Fruit fly (Drosophila melanogaster) whole organism, embryonic: ENCODE results near the gene sff.

Source experiments
- B-H1 ChIP-seq: fragments of 200-800 bp; sonication (Bioruptor generic); IDR thresholded peaks from 3 replicates; pipeline ENCODE4 v1.3.6; 2022; ENCODE audit warnings: missing biosample characterization, missing genetic modification characterization
- C15 ChIP-seq: fragments of 200-800 bp; sonication (Bioruptor generic); IDR thresholded peaks from 3 replicates; pipeline ENCODE4 v1.3.6; 2022; ENCODE audit warnings: missing biosample characterization, missing genetic modification characterization
- CG10959 ChIP-seq: fragments of 200-800 bp; sonication (Bioruptor generic); IDR thresholded peaks from 2 replicates; pipeline ENCODE4 v1.3.6; 2022; ENCODE audit warnings: missing biosample characterization, missing genetic modification characterization
- CG12219 ChIP-seq: fragments of 200-800 bp; sonication (Bioruptor generic); optimal IDR thresholded peaks from 3 replicates; lab custom pipeline; 2018; ENCODE audit warnings: missing biosample characterization, mild to moderate bottlenecking, missing genetic modification characterization
- CG14050 ChIP-seq: fragments of 200-800 bp; sonication (Bioruptor generic); IDR thresholded peaks from 3 replicates; pipeline ENCODE4 v1.3.6; 2022; ENCODE audit warnings: missing biosample characterization, missing genetic modification characterization
- CG14965 ChIP-seq: fragments of 200-800 bp; sonication (Bioruptor generic); optimal IDR thresholded peaks from 2 replicates; lab custom pipeline; 2016; ENCODE audit warnings: missing biosample characterization, missing genetic modification characterization, borderline replicate concordance
- CG1832 ChIP-seq: fragments of 200-800 bp; sonication (Bioruptor generic); optimal IDR thresholded peaks from 2 replicates; lab custom pipeline; 2017; ENCODE audit warnings: missing biosample characterization, mild to moderate bottlenecking, missing genetic modification characterization, inconsistent platforms
- CG18764 ChIP-seq: fragments of 200-800 bp; sonication (Bioruptor generic); optimal IDR thresholded peaks from 3 replicates; lab custom pipeline; 2016; ENCODE audit warnings: missing biosample characterization, missing genetic modification characterization
- CG2199 ChIP-seq: fragments of 200-800 bp; sonication (Bioruptor generic); IDR thresholded peaks from 3 replicates; pipeline ENCODE4 v1.3.6; 2022; ENCODE audit warnings: missing biosample characterization, missing genetic modification characterization
- CG2712 ChIP-seq: fragments of 200-800 bp; optimal IDR thresholded peaks from 3 replicates; lab custom pipeline; 2019; ENCODE audit warnings: missing biosample characterization, mild to moderate bottlenecking, missing genetic modification characterization, moderate library complexity
- CG31441 ChIP-seq: fragments of 200-800 bp; sonication (Bioruptor generic); IDR thresholded peaks from 2 replicates; pipeline ENCODE4 v1.3.6; 2022; ENCODE audit warnings: missing biosample characterization, missing genetic modification characterization
- CG33213 ChIP-seq: fragments of 200-800 bp; sonication (Bioruptor generic); optimal IDR thresholded peaks from 3 replicates; lab custom pipeline; 2016; ENCODE audit warnings: missing biosample characterization, missing genetic modification characterization
- CG33557 ChIP-seq: fragments of 200-800 bp; sonication (Bioruptor generic); optimal IDR thresholded peaks from 2 replicates; lab custom pipeline; 2019; ENCODE audit warnings: missing biosample characterization, mild to moderate bottlenecking, missing genetic modification characterization, moderate library complexity
- CG6654 ChIP-seq: fragments of 200-800 bp; sonication (Bioruptor generic); optimal IDR thresholded peaks from 2 replicates; lab custom pipeline; 2017; ENCODE audit warnings: missing biosample characterization, mild to moderate bottlenecking, missing genetic modification characterization
- CG6813 ChIP-seq: fragments of 200-800 bp; sonication (Bioruptor generic); optimal IDR thresholded peaks from 2 replicates; lab custom pipeline; 2017; ENCODE audit warnings: missing biosample characterization, missing genetic modification characterization, mild to moderate bottlenecking, moderate library complexity, missing genetic modification reagents
- CG7271 ChIP-seq: fragments of 200-800 bp; sonication (Bioruptor generic); optimal IDR thresholded peaks from 2 replicates; lab custom pipeline; 2018; ENCODE audit warnings: missing biosample characterization, mild to moderate bottlenecking, missing genetic modification characterization, moderate library complexity
- CG7372 ChIP-seq: fragments of 200-800 bp; sonication (Bioruptor generic); IDR thresholded peaks from 2 replicates; pipeline ENCODE4 v1.3.6; 2022; ENCODE audit warnings: missing biosample characterization, missing genetic modification characterization
- CG7963 ChIP-seq: fragments of 200-800 bp; sonication (Bioruptor generic); IDR thresholded peaks from 3 replicates; pipeline ENCODE4 v1.3.6; 2022; ENCODE audit warnings: missing biosample characterization, missing genetic modification characterization; ENCODE audit not compliant: partially characterized antibody
- CG9727 ChIP-seq: fragments of 200-800 bp; sonication (Bioruptor generic); optimal IDR thresholded peaks from 3 replicates; lab custom pipeline; 2017; ENCODE audit warnings: missing biosample characterization, mild to moderate bottlenecking, missing genetic modification characterization
- Dbx ChIP-seq: fragments of 200-800 bp; sonication (Bioruptor generic); IDR thresholded peaks from 3 replicates; pipeline ENCODE4 v1.3.6; 2022; ENCODE audit warnings: missing biosample characterization, missing genetic modification characterization
- Dfd ChIP-seq, 2 experiments: fragments of >200 bp; optimal IDR thresholded peaks; 2 replicates each; lab custom pipeline; 2017; ENCODE audit warnings: missing biosample characterization in 2 of 2, missing genetic modification characterization in 2 of 2
- Fer2 ChIP-seq: fragments of 200-800 bp; sonication (Bioruptor generic); optimal IDR thresholded peaks from 2 replicates; lab custom pipeline; 2018; ENCODE audit warnings: missing biosample characterization, mild to moderate bottlenecking, missing genetic modification characterization, moderate library complexity
- HLH4C ChIP-seq: fragments of 200-800 bp; sonication (Bioruptor generic); IDR thresholded peaks from 3 replicates; pipeline ENCODE4 v1.3.6; 2022; ENCODE audit warnings: missing biosample characterization, missing genetic modification characterization; ENCODE audit not compliant: partially characterized antibody
- MTF-1 ChIP-seq: fragments of 200-800 bp; sonication (Bioruptor generic); optimal IDR thresholded peaks from 2 replicates; lab custom pipeline; 2018; ENCODE audit warnings: missing biosample characterization, mild to moderate bottlenecking, missing genetic modification characterization, borderline replicate concordance
- Mes4 ChIP-seq: fragments of 200-800 bp; sonication (Bioruptor generic); optimal IDR thresholded peaks from 2 replicates; lab custom pipeline; 2016; ENCODE audit warnings: missing biosample characterization, missing genetic modification characterization
- Nf-YA ChIP-seq: fragments of 200-800 bp; sonication (Bioruptor generic); IDR thresholded peaks from 2 replicates; pipeline ENCODE4 v1.3.6; 2022; ENCODE audit warnings: missing biosample characterization, missing genetic modification characterization
- Nf-YB ChIP-seq: fragments of 200-800 bp; sonication (Bioruptor generic); optimal IDR thresholded peaks from 3 replicates; lab custom pipeline; 2019; ENCODE audit warnings: missing biosample characterization, mild to moderate bottlenecking, missing genetic modification characterization, moderate library complexity
- Poxn ChIP-seq: fragments of 200-800 bp; sonication (Bioruptor generic); IDR thresholded peaks from 2 replicates; pipeline ENCODE4 v1.3.6; 2022; ENCODE audit warnings: missing biosample characterization, missing genetic modification characterization
- Rfx ChIP-seq: fragments of 200-800 bp; sonication (Bioruptor generic); IDR thresholded peaks from 2 replicates; pipeline ENCODE4 v1.3.6; 2022; ENCODE audit warnings: missing biosample characterization, missing genetic modification characterization
- Usf ChIP-seq: fragments of 200-800 bp; sonication (Bioruptor generic); optimal IDR thresholded peaks from 2 replicates; lab custom pipeline; 2017; ENCODE audit warnings: missing genotype, missing biosample characterization, missing genetic modification characterization
- dysf ChIP-seq: fragments of 200-800 bp; sonication (Bioruptor generic); IDR thresholded peaks from 3 replicates; pipeline ENCODE4 v1.3.6; 2022; ENCODE audit warnings: missing biosample characterization, missing genetic modification characterization
- emc ChIP-seq: fragments of 200-800 bp; sonication (Bioruptor generic); optimal IDR thresholded peaks from 2 replicates; lab custom pipeline; 2016; ENCODE audit warnings: missing biosample characterization, missing genetic modification characterization
- ewg ChIP-seq: fragments of 200-800 bp; sonication (Bioruptor generic); optimal IDR thresholded peaks from 3 replicates; lab custom pipeline; 2017; ENCODE audit warnings: mild to moderate bottlenecking, missing biosample characterization, missing genetic modification reagents, missing genetic modification characterization
- exex ChIP-seq: fragments of 200-800 bp; sonication (Bioruptor generic); optimal IDR thresholded peaks from 4 replicates; lab custom pipeline; 2018; ENCODE audit warnings: missing biosample characterization, mild to moderate bottlenecking, missing genetic modification characterization, moderate library complexity
- gem ChIP-seq: fragments of 200-800 bp; sonication (Bioruptor generic); optimal IDR thresholded peaks from 2 replicates; lab custom pipeline; 2019; ENCODE audit warnings: missing biosample characterization, mild to moderate bottlenecking, missing genetic modification characterization, moderate library complexity
- gsb ChIP-seq: fragments of 200-800 bp; sonication (Bioruptor generic); IDR thresholded peaks from 2 replicates; pipeline ENCODE4 v1.3.6; 2022; ENCODE audit warnings: missing biosample characterization, missing genetic modification characterization
- lola ChIP-seq, 3 experiments: fragments of >200 bp in 2 of 3; fragments of 200-800 bp in 1 of 3; sonication (Bioruptor generic) in 1 of 3; optimal IDR thresholded peaks; 2 replicates each; lab custom pipeline; 2017 to 2019; ENCODE audit warnings: missing biosample characterization in 3 of 3, missing genetic modification characterization in 3 of 3, mild to moderate bottlenecking in 1 of 3, moderate library complexity in 1 of 3
- mam ChIP-seq: fragments of 200-800 bp; sonication (Bioruptor generic); optimal IDR thresholded peaks from 3 replicates; lab custom pipeline; 2016; ENCODE audit warnings: missing biosample characterization, missing genetic modification characterization
- nerfin-1 ChIP-seq: fragments of 200-800 bp; sonication (Bioruptor generic); optimal IDR thresholded peaks from 3 replicates; lab custom pipeline; 2019; ENCODE audit warnings: missing biosample characterization, mild to moderate bottlenecking, missing genetic modification characterization, moderate library complexity
- scrt ChIP-seq: fragments of 200-800 bp; sonication (Bioruptor generic); optimal IDR thresholded peaks from 2 replicates; lab custom pipeline; 2018; ENCODE audit warnings: missing biosample characterization, mild to moderate bottlenecking, missing genetic modification characterization, moderate library complexity
- sd ChIP-seq: fragments of 200-800 bp; sonication (Bioruptor generic); optimal IDR thresholded peaks from 3 replicates; lab custom pipeline; 2018; ENCODE audit warnings: missing biosample characterization, mild to moderate bottlenecking, missing genetic modification characterization, moderate library complexity
- sug ChIP-seq: fragments of 200-800 bp; optimal IDR thresholded peaks from 2 replicates; lab custom pipeline; 2019; ENCODE audit warnings: missing biosample characterization, mild to moderate bottlenecking, missing genetic modification characterization, moderate library complexity
- tll ChIP-seq, 2 experiments: fragments of 200-800 bp in 1 of 2; fragments of >200 bp in 1 of 2; sonication (Bioruptor generic) in 1 of 2; optimal IDR thresholded peaks; 2 replicates each; lab custom pipeline; 2017 to 2019; ENCODE audit warnings: missing biosample characterization in 2 of 2, missing genetic modification characterization in 2 of 2, mild to moderate bottlenecking in 1 of 2, moderate library complexity in 1 of 2
- tna ChIP-seq: fragments of 200-800 bp; sonication (Bioruptor generic); IDR thresholded peaks from 2 replicates; pipeline ENCODE4 v1.3.6; 2022; ENCODE audit warnings: missing biosample characterization, missing genetic modification characterization; ENCODE audit not compliant: partially characterized antibody
- toy ChIP-seq: fragments of 200-800 bp; sonication (Bioruptor generic); IDR thresholded peaks from 2 replicates; pipeline ENCODE4 v1.3.6; 2022; ENCODE audit warnings: missing biosample characterization, missing genetic modification characterization
- tx ChIP-seq: fragments of 200-800 bp; sonication (Bioruptor generic); optimal IDR thresholded peaks from 2 replicates; lab custom pipeline; 2016; ENCODE audit warnings: missing biosample characterization, missing genetic modification characterization
- unpg ChIP-seq: fragments of 200-800 bp; sonication (Bioruptor generic); optimal IDR thresholded peaks from 3 replicates; lab custom pipeline; 2018; ENCODE audit warnings: missing biosample characterization, mild to moderate bottlenecking, missing genetic modification characterization, moderate library complexity
- wdn ChIP-seq: fragments of 200-800 bp; sonication (Bioruptor generic); IDR thresholded peaks from 2 replicates; pipeline ENCODE4 v1.3.6; 2022; ENCODE audit warnings: missing biosample characterization, missing genetic modification characterization
- zf30C ChIP-seq: fragments of 200-800 bp; sonication (Bioruptor generic); optimal IDR thresholded peaks from 3 replicates; lab custom pipeline; 2018; ENCODE audit warnings: missing biosample characterization, mild to moderate bottlenecking, missing genetic modification characterization

The sff gene

DNA sequence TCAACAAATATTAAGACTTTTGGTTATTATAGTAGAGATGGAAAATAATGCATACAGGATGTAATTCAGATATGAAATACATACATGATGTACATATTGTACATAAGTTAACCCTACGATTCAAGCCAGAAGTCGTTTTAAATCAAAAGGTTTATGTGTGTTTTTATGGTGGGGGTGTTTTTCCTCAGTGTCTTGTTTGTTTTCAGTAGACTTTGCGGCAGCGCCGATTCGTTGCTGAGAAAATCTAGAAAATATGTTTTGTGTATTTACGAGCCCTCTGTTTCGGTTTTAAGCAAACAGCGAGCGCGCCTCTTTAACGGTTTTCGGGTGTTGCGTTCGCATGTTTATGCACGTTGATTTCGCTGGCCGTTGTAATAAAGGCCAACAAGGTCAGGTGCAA is 29.2 kb upstream of the sff start (continued):
- TF ChIP-seq emc (GFP tag; lab: Kevin White, UChicago) (no peak), tll (GFP tag; optimal IDR thresholded peaks at IDR 0.05; lab: Kevin White, UChicago) (peak in 1 of 2 experiments; percentile 79), gem (tag; lab: Kevin White, UChicago) (peak; percentile 1), wdn (GFP tag; lab: Robert Waterston, UW) (no peak), CG7372 (GFP tag; lab: Robert Waterston, UW) (no peak), CG33557 (GFP tag; lab: Kevin White, UChicago) (no peak), scrt (GFP tag; lab: Kevin White, UChicago) (no peak), sd (no peak), CG2199 (GFP tag; lab: Robert Waterston, UW) (0 out of 3 replicates have a peak, but pooled peaks have one; percentile 25), CG2712 (tag; lab: Kevin White, UChicago) (no peak), CG7271 (no peak), nerfin-1 (tag; lab: Kevin White, UChicago) (peak; percentile 5), tna (GFP tag; lab: Robert Waterston, UW) (no peak), zf30C (GFP tag; lab: Kevin White, UChicago) (peak; percentile 10), MTF-1 (GFP tag; lab: Kevin White, UChicago) (no peak), Poxn (GFP tag; lab: Robert Waterston, UW) (no peak), Usf (GFP tag; lab: Kevin White, UChicago) (no peak), CG6813 (GFP tag; lab: Kevin White, UChicago) (no peak), gsb (GFP tag; lab: Robert Waterston, UW) (no peak), CG14050 (GFP tag; lab: Robert Waterston, UW) (no peak), sug (tag; lab: Kevin White, UChicago) (no peak), Rfx (GFP tag; lab: Robert Waterston, UW) (no peak), dysf (GFP tag; lab: Robert Waterston, UW) (no peak; the same call in 1 of the 3 replicates)

DNA sequence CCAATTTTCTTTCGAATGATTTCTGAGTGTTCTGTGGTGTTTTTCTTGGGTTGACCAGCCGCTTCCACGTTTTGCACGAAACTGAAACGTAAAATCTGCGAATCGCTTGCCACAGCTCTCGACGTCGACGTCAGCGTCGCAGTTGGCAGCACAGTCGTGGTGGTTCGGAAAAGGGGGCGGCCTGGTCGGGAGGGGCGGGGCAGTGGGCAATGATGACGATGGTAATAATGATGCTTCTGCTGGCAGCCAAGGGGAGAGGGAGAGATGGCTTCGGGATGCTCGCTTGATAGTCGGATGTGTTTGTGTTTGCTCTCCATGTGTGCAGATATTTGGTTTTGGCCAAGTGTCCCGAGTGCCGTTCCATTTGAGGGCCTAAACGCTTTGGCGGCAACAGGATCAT is 28.2 kb upstream of the sff start:
- TF ChIP-seq CG33213 (GFP tag; lab: Kevin White, UChicago) = no peak
- TF ChIP-seq MTF-1 (GFP tag; lab: Kevin White, UChicago) = no peak
- no peak for TF ChIP-seq toy
- no peak for TF ChIP-seq CG14965
- no peak for TF ChIP-seq CG9727 (GFP tag; lab: Kevin White, UChicago)
- TF ChIP-seq Nf-YB = no peak
- no peak for TF ChIP-seq C15 (GFP tag; lab: Robert Waterston, UW)
- TF ChIP-seq CG6654 = no peak
- no peak for TF ChIP-seq Fer2
- no peak for TF ChIP-seq unpg
- no peak for TF ChIP-seq CG10959 (GFP tag; lab: Robert Waterston, UW)
- TF ChIP-seq Mes4 = no peak
- TF ChIP-seq CG18764 (GFP tag; lab: Kevin White, UChicago) = no peak
- TF ChIP-seq exex (tag; lab: Kevin White, UChicago) = no peak
- TF ChIP-seq CG1832 (GFP tag; lab: Kevin White, UChicago) = no peak
- TF ChIP-seq HLH4C (GFP tag; lab: Robert Waterston, UW) = no peak
- no peak for TF ChIP-seq ewg
- TF ChIP-seq lola (GFP tag; optimal IDR thresholded peaks at IDR 0.05; lab: Kevin White, UChicago) = no peak
- no peak for TF ChIP-seq Nf-YA (GFP tag; lab: Robert Waterston, UW)
- TF ChIP-seq CG12219 (GFP tag; lab: Kevin White, UChicago) = no peak
- TF ChIP-seq Dbx (GFP tag; lab: Robert Waterston, UW) = no peak
- TF ChIP-seq Dfd (GFP tag; optimal IDR thresholded peaks at IDR 0.05; lab: Kevin White, UChicago) = no peak
- no peak for TF ChIP-seq B-H1 (GFP tag; lab: Robert Waterston, UW)
- no peak for TF ChIP-seq CG31441 (GFP tag; lab: Robert Waterston, UW)
- TF ChIP-seq tx (GFP tag; lab: Kevin White, UChicago) = no peak
- no peak for TF ChIP-seq mam (GFP tag; lab: Kevin White, UChicago)
- no peak for TF ChIP-seq CG7963 (GFP tag; lab: Robert Waterston, UW)
